Worm (Caenorhabditis elegans) whole organism, L2 larva: Measurements from ENCODE around the gene npr-16.

Source experiments
- ceh-16 ChIP-seq: fragments of 150-350 bp; optimal IDR thresholded peaks from 2 replicates; lab custom pipeline; 2014; ENCODE audit warnings: missing biosample characterization, missing genetic modification characterization
- ceh-82 ChIP-seq: fragments of 150-350 bp; optimal IDR thresholded peaks from 2 replicates; lab custom pipeline; 2014; ENCODE audit warnings: missing biosample characterization, missing genetic modification characterization
- elt-3 ChIP-seq: sonication (generic microtip); optimal IDR thresholded peaks from 2 replicates; lab custom pipeline; 2017; ENCODE audit warnings: missing biosample characterization, missing genetic modification characterization
- fos-1 ChIP-seq: fragments of 150-350 bp; optimal IDR thresholded peaks from 2 replicates; lab custom pipeline; 2014; ENCODE audit warnings: missing biosample characterization, missing genetic modification characterization
- lin-39 ChIP-seq: fragments of 150-350 bp; optimal IDR thresholded peaks from 2 replicates; lab custom pipeline; 2014; ENCODE audit warnings: missing biosample characterization, missing genetic modification reagents, missing genetic modification characterization
- nhr-10 ChIP-seq: sonication (generic microtip); optimal IDR thresholded peaks from 2 replicates; lab custom pipeline; 2017; ENCODE audit warnings: missing biosample characterization, missing genetic modification characterization
- nhr-12 ChIP-seq: fragments of 150-350 bp; optimal IDR thresholded peaks from 2 replicates; lab custom pipeline; 2014; ENCODE audit warnings: missing biosample characterization, missing genetic modification characterization
- skn-1 ChIP-seq: sonication (generic microtip); optimal IDR thresholded peaks from 2 replicates; lab custom pipeline; 2017; ENCODE audit warnings: missing biosample characterization, missing genetic modification characterization
- unc-62 ChIP-seq: fragments of 150-350 bp; optimal IDR thresholded peaks from 2 replicates; lab custom pipeline; 2014; ENCODE audit warnings: missing biosample characterization, missing genetic modification reagents, missing genetic modification characterization

DNA sequence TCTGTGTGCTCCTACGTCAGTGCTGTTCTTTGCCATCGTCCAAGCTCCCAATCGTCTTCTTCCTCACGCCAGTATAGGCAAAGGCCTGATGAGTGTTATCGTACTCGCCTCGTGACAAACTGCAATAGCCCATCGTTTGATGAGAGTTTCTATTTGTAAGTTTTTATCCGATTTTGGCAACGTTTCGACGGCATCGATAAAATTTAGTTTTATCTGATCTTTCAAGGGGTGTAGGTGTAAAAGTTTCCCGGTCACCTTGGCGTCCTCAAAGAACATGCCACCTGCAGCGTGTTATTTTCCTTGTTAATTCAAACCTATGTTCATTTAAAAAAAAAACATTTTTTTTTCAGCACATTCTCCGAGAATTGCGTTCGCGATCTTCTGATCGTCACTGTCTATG, 28.5 kb downstream of the npr-16 start:
- TF ChIP-seq unc-62 (no peak), fos-1 (no peak), ceh-16 (peak; percentile 8), skn-1 (tag; lab: Kevin White, UChicago) (no peak), ceh-82 (tag; lab: Kevin White, UChicago) (no peak), nhr-10 (tag; lab: Kevin White, UChicago) (no peak), lin-39 (tag; lab: Kevin White, UChicago) (no peak), nhr-12 (tag; lab: Kevin White, UChicago) (no peak), elt-3 (tag; lab: Kevin White, UChicago) (no peak)
